Worm (Caenorhabditis elegans) whole organism, L4/young adult: ENCODE measurements around the gene pak-2.

Source experiments
- W03F9.2 ChIP-seq: fragments of 150-350 bp; optimal IDR thresholded peaks from 2 replicates; lab custom pipeline; 2014; ENCODE audit warnings: missing biosample characterization, missing genetic modification characterization
- dao-5 ChIP-seq: sonication (generic microtip); optimal IDR thresholded peaks from 2 replicates; lab custom pipeline; 2016; ENCODE audit warnings: missing genotype, missing genetic modification characterization, moderate library complexity, missing compliant biosample characterization
- him-1 ChIP-seq: sonication (generic microtip); optimal IDR thresholded peaks from 2 replicates; lab custom pipeline; 2016; ENCODE audit warnings: missing genotype, missing genetic modification reagents, missing genetic modification characterization, missing compliant biosample characterization

Gene pak-2

ce11 chrV:11074448-11074847 is 35.2 kb upstream of the pak-2 start, which contains the start of gene act-3:
Gene act-3 (minus strand): TSS chrV:11074498.
- TF ChIP-seq W03F9.2, result no peak
- TF ChIP-seq him-1, result no peak
- no peak for TF ChIP-seq dao-5

- no peak for TF ChIP-seq him-1
- TF ChIP-seq W03F9.2, result no peak
- no peak for TF ChIP-seq dao-5
These were observed 34.1 kb upstream of the pak-2 start for ce11 chrV:11073354-11073753.

- no peak for TF ChIP-seq him-1
- no peak for TF ChIP-seq W03F9.2
- TF ChIP-seq dao-5, result no peak
These were observed 32.2 kb upstream of the pak-2 start for ce11 chrV:11071453-11071852.

- TF ChIP-seq him-1, result no peak
- TF ChIP-seq W03F9.2, result no peak
- no peak for TF ChIP-seq dao-5
These were observed 31.2 kb upstream of the pak-2 start for ce11 chrV:11070388-11070787.

ce11 chrV:11069277-11069676 is 30.0 kb upstream of the pak-2 start, which contains the start of gene T04C12.8:
Gene T04C12.8 (minus strand): TSS chrV:11069358.
- TF ChIP-seq dao-5 (no peak), W03F9.2 (peak; percentile 51)

- TF ChIP-seq dao-5 (no peak), W03F9.2 (no peak), him-1 (no peak)
These were observed 26.3 kb upstream of the pak-2 start, which contains the start of gene nlp-80 for ce11 chrV:11065513-11065912. Gene nlp-80 (minus strand): TSS chrV:11065613.

- TF ChIP-seq dao-5 (no peak), W03F9.2 (no peak), him-1 (no peak)
These were observed 23.9 kb upstream of the pak-2 start, which contains the start of gene T04C12.9 for ce11 chrV:11063115-11063514. Gene T04C12.9 (minus strand): TSS chrV:11063215.

- TF ChIP-seq dao-5, result no peak
- TF ChIP-seq him-1, result no peak
- TF ChIP-seq W03F9.2, result no peak
These were observed 22.7 kb upstream of the pak-2 start for ce11 chrV:11061887-11062286.

ce11 chrV:11060239-11060984 is 21.2 kb upstream of the pak-2 start, which contains the start of gene T04C12.11:
Gene T04C12.11 (minus strand): TSS chrV:11060289.
- TF ChIP-seq him-1 (no peak), dao-5 (no peak), W03F9.2 (no peak)

ce11 chrV:11059180-11059579 is 20.0 kb upstream of the pak-2 start, which contains the start of gene T04C12.1:
Gene T04C12.1 (minus strand): TSS chrV:11059269.
- TF ChIP-seq dao-5 (no peak), him-1 (no peak), W03F9.2 (no peak)

- TF ChIP-seq dao-5, result no peak
- TF ChIP-seq him-1, result no peak
- no peak for TF ChIP-seq W03F9.2
These were observed 17.8 kb upstream of the pak-2 start, which contains the start of gene srh-75 for ce11 chrV:11057043-11057442. Gene srh-75 (minus strand): TSS chrV:11057143.

ce11 chrV:11056484-11056883 is 17.3 kb upstream of the pak-2 start:
- no peak for TF ChIP-seq dao-5
- TF ChIP-seq W03F9.2, result no peak
- TF ChIP-seq him-1, result no peak

ce11 chrV:11053827-11054226 is 14.6 kb upstream of the pak-2 start, which contains the start of gene T04C12.7:
Gene T04C12.7 (plus strand): TSS chrV:11054127.
- TF ChIP-seq him-1, result no peak
- no peak for TF ChIP-seq dao-5
- TF ChIP-seq W03F9.2, result no peak

ce11 chrV:11051921-11052320 is 12.7 kb upstream of the pak-2 start, which contains the start of gene T04C12.33:
Gene T04C12.33 (plus strand): TSS chrV:11052221.
- TF ChIP-seq W03F9.2 (no peak), him-1 (no peak), dao-5 (no peak)

- TF ChIP-seq him-1, result no peak
- no peak for TF ChIP-seq W03F9.2
- TF ChIP-seq dao-5, result no peak
These were observed 9.4 kb upstream of the pak-2 start, which contains the start of gene srh-74 for ce11 chrV:11048678-11049077. Gene srh-74 (minus strand): TSS chrV:11048778.

ce11 chrV:11046730-11047129 is 7.5 kb upstream of the pak-2 start, which contains the start of gene dhs-18:
Gene dhs-18 (minus strand): TSS chrV:11046833.
- no peak for TF ChIP-seq him-1
- no peak for TF ChIP-seq dao-5
- no peak for TF ChIP-seq W03F9.2
